Worm (Caenorhabditis elegans) whole organism, young adult: ENCODE data around the gene E02C12.11.

Experiments
- ets-4 ChIP-seq: fragments of 200-800 bp; sonication (Bioruptor generic); optimal IDR thresholded peaks from 2 replicates; lab custom pipeline; 2018; ENCODE audit warnings: mild to moderate bottlenecking, missing genetic modification characterization, missing compliant biosample characterization
- pbrm-1 ChIP-seq: fragments of 200-800 bp; sonication (Bioruptor generic); IDR thresholded peaks from 2 replicates; pipeline ENCODE4 v1.3.6; 2022; ENCODE audit warnings: missing genetic modification reagents, missing genetic modification characterization, missing compliant biosample characterization

E02C12.11 gene

DNA sequence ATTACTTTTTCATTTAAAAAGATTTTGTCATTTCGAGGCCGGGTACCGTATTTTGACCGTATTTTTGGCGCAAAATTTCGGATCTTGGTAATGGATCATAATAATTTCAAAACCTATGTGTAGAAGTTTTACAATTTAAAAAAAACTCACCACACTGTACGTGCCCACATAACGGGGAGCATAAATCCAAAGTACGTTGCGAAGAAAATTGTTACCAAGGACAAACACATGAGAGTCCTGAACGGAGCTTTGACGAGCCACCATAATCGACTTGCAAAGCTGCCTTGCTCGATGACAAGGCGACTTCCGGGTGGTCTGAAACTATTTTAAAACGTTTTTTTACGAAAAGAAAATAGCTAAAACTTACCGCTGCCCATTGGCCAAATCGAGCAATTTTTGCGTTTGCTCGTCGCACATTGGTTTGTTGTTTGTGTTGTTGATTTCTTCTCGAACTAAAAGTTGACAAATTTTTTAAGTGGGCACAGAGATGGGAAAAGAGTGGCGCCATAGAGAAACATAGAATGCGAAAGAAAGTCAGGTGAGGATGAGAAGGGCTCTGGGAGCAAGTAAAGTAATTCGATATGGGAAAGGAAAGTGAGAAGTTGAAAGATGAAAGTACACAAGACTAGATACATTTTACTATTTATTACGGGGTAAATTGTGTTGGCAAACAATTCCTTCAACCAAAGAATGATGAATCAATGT lies 46.9 kb downstream of the E02C12.11 start:
- no peak for TF ChIP-seq pbrm-1 (GFP tag; lab: Robert Waterston, UW)
- no peak for TF ChIP-seq ets-4 (GFP tag; lab: Kevin White, UChicago)
